Worm (Caenorhabditis elegans) whole organism, mixed stage, embryonic: Measurements from ENCODE around the gene kcc-1.

ENCODE experiments used
- bed-3 ChIP-seq: fragments of 200-800 bp; sonication (Bioruptor generic); optimal IDR thresholded peaks from 3 replicates; lab custom pipeline; 2018; ENCODE audit warnings: mild to moderate bottlenecking, missing genetic modification characterization, moderate library complexity, missing compliant biosample characterization
- blmp-1 ChIP-seq: fragments of 150-350 bp; optimal IDR thresholded peaks from 2 replicates; lab custom pipeline; 2014; ENCODE audit warnings: missing biosample characterization, missing genetic modification characterization
- ceh-39 ChIP-seq: fragments of 150-350 bp; optimal IDR thresholded peaks from 2 replicates; lab custom pipeline; 2014; ENCODE audit warnings: missing biosample characterization, missing genetic modification characterization
- ceh-43 ChIP-seq: fragments of 200-800 bp; sonication (Bioruptor generic); optimal IDR thresholded peaks from 2 replicates; lab custom pipeline; 2018; ENCODE audit warnings: mild to moderate bottlenecking, missing genetic modification characterization, moderate library complexity, missing compliant biosample characterization
- ceh-83 ChIP-seq: fragments of 200-800 bp; sonication (Bioruptor generic); optimal IDR thresholded peaks from 2 replicates; lab custom pipeline; 2018; ENCODE audit warnings: mild to moderate bottlenecking, missing genetic modification characterization, missing compliant biosample characterization
- ces-1 ChIP-seq: fragments of 150-350 bp; optimal IDR thresholded peaks from 2 replicates; lab custom pipeline; 2014; ENCODE audit warnings: missing biosample characterization, missing genetic modification reagents, missing genetic modification characterization
- cnd-1 ChIP-seq: fragments of 200-800 bp; sonication (Bioruptor generic); optimal IDR thresholded peaks from 2 replicates; lab custom pipeline; 2018; ENCODE audit warnings: mild to moderate bottlenecking, missing genetic modification characterization, missing compliant biosample characterization
- drap-1 ChIP-seq: fragments of 200-800 bp; sonication (Bioruptor generic); optimal IDR thresholded peaks from 3 replicates; lab custom pipeline; 2018; ENCODE audit warnings: mild to moderate bottlenecking, missing genetic modification characterization, missing compliant biosample characterization
- elt-1 ChIP-seq: sonication (generic microtip); optimal IDR thresholded peaks from 2 replicates; lab custom pipeline; 2017; ENCODE audit warnings: missing genetic modification characterization, mild to moderate bottlenecking, missing compliant biosample characterization, antibody characterized with exemption, moderate library complexity, borderline replicate concordance; ENCODE audit not compliant: insufficient read depth
- elt-3 ChIP-seq: fragments of 150-350 bp; optimal IDR thresholded peaks from 2 replicates; lab custom pipeline; 2014; ENCODE audit warnings: missing biosample characterization, missing genetic modification characterization
- flh-1 ChIP-seq: fragments of 200-800 bp; sonication (Bioruptor generic); optimal IDR thresholded peaks from 2 replicates; lab custom pipeline; 2018; ENCODE audit warnings: mild to moderate bottlenecking, missing genetic modification characterization, moderate library complexity, missing compliant biosample characterization
- ham-2 ChIP-seq: fragments of 200-800 bp; sonication (Bioruptor generic); optimal IDR thresholded peaks from 2 replicates; lab custom pipeline; 2018; ENCODE audit warnings: mild to moderate bottlenecking, missing genetic modification characterization, missing compliant biosample characterization
- hlh-1 ChIP-seq: fragments of 150-350 bp; optimal IDR thresholded peaks from 2 replicates; lab custom pipeline; 2014; ENCODE audit warnings: missing biosample characterization, missing genetic modification reagents, missing genetic modification characterization
- lin-32 ChIP-seq: fragments of 200-800 bp; sonication (Bioruptor generic); optimal IDR thresholded peaks from 2 replicates; lab custom pipeline; 2018; ENCODE audit warnings: mild to moderate bottlenecking, missing genetic modification characterization, missing compliant biosample characterization
- lsy-2 ChIP-seq: fragments of 150-350 bp; optimal IDR thresholded peaks from 2 replicates; lab custom pipeline; 2014; ENCODE audit warnings: missing biosample characterization, missing genetic modification characterization
- mab-5 ChIP-seq: fragments of 150-350 bp; optimal IDR thresholded peaks from 2 replicates; lab custom pipeline; 2014; ENCODE audit warnings: missing biosample characterization, missing genetic modification characterization
- mep-1 ChIP-seq: fragments of 150-350 bp; optimal IDR thresholded peaks from 2 replicates; lab custom pipeline; 2017; ENCODE audit warnings: missing biosample characterization, missing genetic modification reagents, missing genetic modification characterization, inconsistent platforms
- nhr-12 ChIP-seq: fragments of 150-350 bp; optimal IDR thresholded peaks from 2 replicates; lab custom pipeline; 2014; ENCODE audit warnings: missing biosample characterization, missing genetic modification characterization
- nhr-2 ChIP-seq: fragments of 150-350 bp; optimal IDR thresholded peaks from 2 replicates; lab custom pipeline; 2014; ENCODE audit warnings: missing biosample characterization, missing genetic modification characterization
- nhr-237 ChIP-seq: fragments of 150-350 bp; optimal IDR thresholded peaks from 2 replicates; lab custom pipeline; 2014; ENCODE audit warnings: missing biosample characterization, missing genetic modification characterization
- nhr-28 ChIP-seq: fragments of 150-350 bp; optimal IDR thresholded peaks from 2 replicates; lab custom pipeline; 2014; ENCODE audit warnings: missing biosample characterization, missing genetic modification characterization
- pha-4 ChIP-seq: fragments of 150-350 bp; optimal IDR thresholded peaks from 2 replicates; lab custom pipeline; 2018; ENCODE audit warnings: missing biosample characterization, missing genetic modification reagents, missing genetic modification characterization
- sem-2 ChIP-seq: fragments of 200-800 bp; sonication (Bioruptor generic); optimal IDR thresholded peaks from 2 replicates; lab custom pipeline; 2018; ENCODE audit warnings: mild to moderate bottlenecking, missing genetic modification characterization, missing compliant biosample characterization
- snpc-4 ChIP-seq: fragments of 150-350 bp; optimal IDR thresholded peaks from 2 replicates; lab custom pipeline; 2014; ENCODE audit warnings: missing biosample characterization, missing genetic modification characterization
- sptf-1 ChIP-seq: sonication (generic microtip); optimal IDR thresholded peaks from 2 replicates; lab custom pipeline; 2017; ENCODE audit warnings: mild to moderate bottlenecking, missing genetic modification characterization, moderate library complexity, missing compliant biosample characterization
- tbx-8 ChIP-seq: fragments of 200-800 bp; sonication (Bioruptor generic); optimal IDR thresholded peaks from 2 replicates; lab custom pipeline; 2018; ENCODE audit warnings: mild to moderate bottlenecking, missing genetic modification characterization, moderate library complexity, missing compliant biosample characterization
- unc-120 ChIP-seq: sonication (generic microtip); optimal IDR thresholded peaks from 2 replicates; lab custom pipeline; 2017; ENCODE audit warnings: missing genetic modification characterization, missing compliant biosample characterization; ENCODE audit not compliant: poor library complexity, severe bottlenecking
- unc-62 ChIP-seq: fragments of 150-350 bp; optimal IDR thresholded peaks from 2 replicates; lab custom pipeline; 2014; ENCODE audit warnings: missing biosample characterization, missing genetic modification reagents, missing genetic modification characterization
- zip-8 ChIP-seq: fragments of 150-350 bp; optimal IDR thresholded peaks from 2 replicates; lab custom pipeline; 2014; ENCODE audit warnings: missing biosample characterization, missing genetic modification characterization
- ztf-11 ChIP-seq: fragments of 150-350 bp; optimal IDR thresholded peaks from 2 replicates; lab custom pipeline; 2014; ENCODE audit warnings: missing biosample characterization, missing genetic modification characterization

The kcc-1 gene

ce11 chrIV:7205969-7206368, at the start of gene kcc-1:
Gene kcc-1, plus strand, starts transcription at chrIV:7206269.
- no peak for TF ChIP-seq tbx-8 (GFP tag; lab: Kevin White, UChicago)
- TF ChIP-seq ztf-11 (tag; lab: Kevin White, UChicago), result no peak
- TF ChIP-seq drap-1 (GFP tag; lab: Kevin White, UChicago), result no peak
- TF ChIP-seq nhr-28, result no peak
- TF ChIP-seq elt-1 (tag; lab: Kevin White, UChicago), result no peak
- TF ChIP-seq ces-1 (GFP tag; lab: Kevin White, UChicago), result no peak
- TF ChIP-seq mab-5, result no peak
- TF ChIP-seq lsy-2 (tag; lab: Kevin White, UChicago), result no peak
- no peak for TF ChIP-seq ceh-83 (GFP tag; lab: Kevin White, UChicago)
- no peak for TF ChIP-seq sem-2 (GFP tag; lab: Kevin White, UChicago)
- no peak for TF ChIP-seq nhr-2 (tag; lab: Kevin White, UChicago)
- no peak for TF ChIP-seq unc-120
- TF ChIP-seq zip-8 (tag; lab: Kevin White, UChicago), result no peak
- TF ChIP-seq ceh-43 (GFP tag; lab: Kevin White, UChicago), result no peak
- TF ChIP-seq sptf-1 (tag; lab: Kevin White, UChicago), result no peak
- no peak for TF ChIP-seq ceh-39 (tag; lab: Kevin White, UChicago)
- TF ChIP-seq lin-32 (GFP tag; lab: Kevin White, UChicago), result no peak
- TF ChIP-seq nhr-12, result no peak

- TF ChIP-seq mep-1 (tag; lab: Kevin White, UChicago), result no peak
- no peak for TF ChIP-seq hlh-1 (tag; lab: Kevin White, UChicago)
- peak; percentile 16 for TF ChIP-seq ztf-11 (tag; lab: Kevin White, UChicago)
- peak; percentile 1 for TF ChIP-seq lsy-2 (tag; lab: Kevin White, UChicago)
- no peak for TF ChIP-seq nhr-237 (tag; lab: Kevin White, UChicago)
- peak; percentile 57 for TF ChIP-seq sptf-1 (tag; lab: Kevin White, UChicago)
- TF ChIP-seq snpc-4 (tag; lab: Kevin White, UChicago), result no peak
- no peak for TF ChIP-seq ces-1 (GFP tag; lab: Kevin White, UChicago)
- no peak for TF ChIP-seq cnd-1 (tag; lab: Kevin White, UChicago)
- no peak for TF ChIP-seq ham-2 (GFP tag; lab: Kevin White, UChicago)
- peak; percentile 19 for TF ChIP-seq ceh-43 (GFP tag; lab: Kevin White, UChicago)
- TF ChIP-seq sem-2 (GFP tag; lab: Kevin White, UChicago), result no peak
- no peak for TF ChIP-seq mab-5
- TF ChIP-seq, all 35 proteins: peak for 4
Observed at ce11 chrIV:7156356-7156755, 49.7 kb upstream of the kcc-1 start, which contains the start of gene maph-9. Gene maph-9, plus strand, starts transcription at chrIV:7156628.

- TF ChIP-seq pha-4 (no peak), nhr-2 (tag; lab: Kevin White, UChicago) (no peak), mep-1 (tag; lab: Kevin White, UChicago) (no peak), nhr-28 (no peak)
Observed at ce11 chrIV:7158161-7158560, 47.9 kb upstream of the kcc-1 start.

- TF ChIP-seq sem-2 (GFP tag; lab: Kevin White, UChicago) (no peak), pha-4 (no peak), unc-62 (GFP tag; lab: Kevin White, UChicago) (no peak), flh-1 (GFP tag; lab: Kevin White, UChicago) (no peak)
Observed at ce11 chrIV:7159586-7159985, 46.5 kb upstream of the kcc-1 start.

ce11 chrIV:7165723-7166122, 40.3 kb upstream of the kcc-1 start, which contains the start of gene rpc-1:
Gene rpc-1, minus strand, starts transcription at chrIV:7165748.
- TF ChIP-seq elt-3 (peak; percentile 10), lsy-2 (tag; lab: Kevin White, UChicago) (peak; percentile 33), nhr-28 (no peak)

- TF ChIP-seq ceh-43 (GFP tag; lab: Kevin White, UChicago) (no peak), blmp-1 (tag; lab: Kevin White, UChicago) (no peak), lin-32 (GFP tag; lab: Kevin White, UChicago) (no peak), lsy-2 (tag; lab: Kevin White, UChicago) (no peak), bed-3 (GFP tag; lab: Kevin White, UChicago) (no peak), sptf-1 (tag; lab: Kevin White, UChicago) (no peak), unc-62 (GFP tag; lab: Kevin White, UChicago) (no peak), nhr-28 (no peak), pha-4 (no peak), ceh-83 (GFP tag; lab: Kevin White, UChicago) (no peak), elt-1 (tag; lab: Kevin White, UChicago) (no peak), ceh-39 (tag; lab: Kevin White, UChicago) (no peak)
- TF ChIP-seq, all 35 proteins: peak for 0
Observed at ce11 chrIV:7166553-7166952, 39.5 kb upstream of the kcc-1 start, which contains the start of gene C42D4.18. Gene C42D4.18, plus strand, starts transcription at chrIV:7166783.
